Fruit fly (Drosophila melanogaster) whole organism, embryonic: ENCODE data around the gene CG10431.
A peak's percentile ranks its signal among the peaks of the same experiment; 100 is the strongest.

Experiments used
- Adf1 ChIP-seq: fragments of 200-800 bp; sonication (Bioruptor generic); IDR thresholded peaks from 2 replicates; pipeline ENCODE4 v1.3.6; 2022; ENCODE audit warnings: missing biosample characterization, missing genetic modification characterization
- Atf-2 ChIP-seq: fragments of 200-800 bp; sonication (Bioruptor generic); optimal IDR thresholded peaks from 2 replicates; lab custom pipeline; 2016; ENCODE audit warnings: missing biosample characterization, missing genetic modification characterization
- CG10209 ChIP-seq: fragments of 200-800 bp; sonication (Bioruptor generic); optimal IDR thresholded peaks from 3 replicates; lab custom pipeline; 2017; ENCODE audit warnings: missing biosample characterization, mild to moderate bottlenecking, missing genetic modification characterization, missing genetic modification reagents
- CG10979 ChIP-seq: fragments of 200-800 bp; sonication (Bioruptor generic); optimal IDR thresholded peaks from 2 replicates; lab custom pipeline; 2018; ENCODE audit warnings: missing biosample characterization, mild to moderate bottlenecking, missing genetic modification characterization, moderate library complexity
- CG11247 ChIP-seq: fragments of 200-800 bp; sonication (Bioruptor generic); IDR thresholded peaks from 2 replicates; pipeline ENCODE4 v1.3.6; 2022; ENCODE audit warnings: missing biosample characterization, missing genetic modification characterization
- CG11504 ChIP-seq: fragments of 200-800 bp; sonication (Bioruptor generic); optimal IDR thresholded peaks from 3 replicates; lab custom pipeline; 2019; ENCODE audit warnings: missing biosample characterization, mild to moderate bottlenecking, missing genetic modification characterization, moderate library complexity
- CG11696 ChIP-seq: fragments of 200-800 bp; sonication (Bioruptor generic); IDR thresholded peaks from 2 replicates; pipeline ENCODE4 v1.3.6; 2022; ENCODE audit warnings: missing biosample characterization, missing genetic modification characterization
- CG12155 ChIP-seq: fragments of 200-800 bp; sonication (Bioruptor generic); optimal IDR thresholded peaks from 3 replicates; lab custom pipeline; 2016; ENCODE audit warnings: missing biosample characterization, missing genetic modification characterization
- CG12219 ChIP-seq: fragments of 200-800 bp; sonication (Bioruptor generic); optimal IDR thresholded peaks from 3 replicates; lab custom pipeline; 2018; ENCODE audit warnings: missing biosample characterization, mild to moderate bottlenecking, missing genetic modification characterization
- CG13296 ChIP-seq: fragments of 200-800 bp; sonication (Bioruptor generic); optimal IDR thresholded peaks from 3 replicates; lab custom pipeline; 2018; ENCODE audit warnings: missing biosample characterization, mild to moderate bottlenecking, missing genetic modification characterization
- CG13424 ChIP-seq: fragments of 200-800 bp; sonication (Bioruptor generic); optimal IDR thresholded peaks from 2 replicates; lab custom pipeline; 2019; ENCODE audit warnings: missing biosample characterization, mild to moderate bottlenecking, missing genetic modification characterization, moderate library complexity
- CG14710 ChIP-seq: fragments of 200-800 bp; sonication (Bioruptor generic); optimal IDR thresholded peaks from 3 replicates; lab custom pipeline; 2019; ENCODE audit warnings: missing biosample characterization, mild to moderate bottlenecking, missing genetic modification characterization, moderate library complexity
- CG14860 ChIP-seq: fragments of 200-800 bp; sonication (Bioruptor generic); IDR thresholded peaks from 3 replicates; pipeline ENCODE4 v1.3.6; 2022; ENCODE audit warnings: missing biosample characterization, missing genetic modification characterization; ENCODE audit not compliant: partially characterized antibody
- CG15269 ChIP-seq: fragments of 200-800 bp; sonication (Bioruptor generic); optimal IDR thresholded peaks from 2 replicates; lab custom pipeline; 2018; ENCODE audit warnings: missing biosample characterization, mild to moderate bottlenecking, missing genetic modification characterization, moderate library complexity
- CG1602 ChIP-seq: fragments of 200-800 bp; sonication (Bioruptor generic); optimal IDR thresholded peaks from 3 replicates; lab custom pipeline; 2016; ENCODE audit warnings: missing biosample characterization, missing genetic modification characterization
- CG17361 ChIP-seq: fragments of 200-800 bp; sonication (Bioruptor generic); IDR thresholded peaks from 3 replicates; pipeline ENCODE4 v1.3.6; 2022; ENCODE audit warnings: missing biosample characterization, missing genetic modification characterization
- CG18262 ChIP-seq: fragments of 200-800 bp; optimal IDR thresholded peaks from 3 replicates; lab custom pipeline; 2019; ENCODE audit warnings: missing biosample characterization, mild to moderate bottlenecking, missing genetic modification characterization, moderate library complexity
- CG3163 ChIP-seq: fragments of 200-800 bp; sonication (Bioruptor generic); optimal IDR thresholded peaks from 3 replicates; lab custom pipeline; 2016; ENCODE audit warnings: missing biosample characterization, missing genetic modification characterization
- CG3281 ChIP-seq: fragments of 200-800 bp; sonication (Bioruptor generic); optimal IDR thresholded peaks from 3 replicates; lab custom pipeline; 2017; ENCODE audit warnings: missing biosample characterization, mild to moderate bottlenecking, missing genetic modification characterization
- CG4282 ChIP-seq: fragments of 200-800 bp; sonication (Bioruptor generic); optimal IDR thresholded peaks from 2 replicates; lab custom pipeline; 2016; ENCODE audit warnings: missing biosample characterization, missing genetic modification characterization
- CG7987 ChIP-seq: fragments of 200-800 bp; sonication (Bioruptor generic); optimal IDR thresholded peaks from 2 replicates; lab custom pipeline; 2018; ENCODE audit warnings: missing biosample characterization, mild to moderate bottlenecking, missing genetic modification characterization, moderate library complexity
- CoRest ChIP-seq: fragments of 200-800 bp; sonication (Bioruptor generic); optimal IDR thresholded peaks from 3 replicates; lab custom pipeline; 2018; ENCODE audit warnings: missing biosample characterization, mild to moderate bottlenecking, missing genetic modification characterization, moderate library complexity
- CrebB ChIP-seq: fragments of 200-800 bp; sonication (Bioruptor generic); optimal IDR thresholded peaks from 3 replicates; lab custom pipeline; 2018; ENCODE audit warnings: missing biosample characterization, mild to moderate bottlenecking, missing genetic modification characterization
- ERR ChIP-seq: fragments of 200-800 bp; sonication (Bioruptor generic); optimal IDR thresholded peaks from 2 replicates; lab custom pipeline; 2016; ENCODE audit warnings: missing biosample characterization, missing genetic modification characterization
- Ets65A ChIP-seq: fragments of 200-800 bp; sonication (Bioruptor generic); peaks from one replicate; lab custom pipeline; 2016; ENCODE audit warnings: missing biosample characterization, missing genetic modification characterization
- H15 ChIP-seq: fragments of 200-800 bp; sonication (Bioruptor generic); IDR thresholded peaks from 3 replicates; pipeline ENCODE4 v1.3.6; 2022; ENCODE audit warnings: missing biosample characterization, missing genetic modification characterization
- HmgZ ChIP-seq: fragments of 200-800 bp; sonication (Bioruptor generic); optimal IDR thresholded peaks from 2 replicates; lab custom pipeline; 2018; ENCODE audit warnings: missing biosample characterization, mild to moderate bottlenecking, missing genetic modification characterization
- Mrtf ChIP-seq: fragments of 200-800 bp; sonication (Bioruptor generic); IDR thresholded peaks from 3 replicates; pipeline ENCODE4 v1.3.6; 2022; ENCODE audit warnings: missing biosample characterization, missing genetic modification characterization
- Nf-YB ChIP-seq: fragments of 200-800 bp; sonication (Bioruptor generic); optimal IDR thresholded peaks from 3 replicates; lab custom pipeline; 2019; ENCODE audit warnings: missing biosample characterization, mild to moderate bottlenecking, missing genetic modification characterization, moderate library complexity
- PHDP ChIP-seq: fragments of 200-800 bp; sonication (Bioruptor generic); optimal IDR thresholded peaks from 3 replicates; lab custom pipeline; 2018; ENCODE audit warnings: missing biosample characterization, mild to moderate bottlenecking, missing genetic modification characterization, moderate library complexity
- Pdp1 ChIP-seq, 2 experiments: fragments of 200-800 bp; sonication (Bioruptor generic); optimal IDR thresholded peaks; 3 replicates each; lab custom pipeline; 2016; ENCODE audit warnings: missing biosample characterization in 2 of 2, missing genetic modification characterization in 2 of 2, mild to moderate bottlenecking in 1 of 2, moderate library complexity in 1 of 2
- Rfx ChIP-seq: fragments of 200-800 bp; sonication (Bioruptor generic); IDR thresholded peaks from 2 replicates; pipeline ENCODE4 v1.3.6; 2022; ENCODE audit warnings: missing biosample characterization, missing genetic modification characterization
- Sox100B ChIP-seq: fragments of 200-800 bp; sonication (Bioruptor generic); optimal IDR thresholded peaks from 3 replicates; lab custom pipeline; 2018; ENCODE audit warnings: missing biosample characterization, mild to moderate bottlenecking, missing genetic modification characterization
- YL-1 ChIP-seq: fragments of 200-800 bp; sonication (Bioruptor generic); optimal IDR thresholded peaks from 3 replicates; lab custom pipeline; 2017; ENCODE audit warnings: missing biosample characterization, mild to moderate bottlenecking, missing genetic modification characterization
- abd-A ChIP-seq: fragments of 200-800 bp; sonication (Bioruptor generic); optimal IDR thresholded peaks from 3 replicates; lab custom pipeline; 2019; ENCODE audit warnings: missing biosample characterization, mild to moderate bottlenecking, missing genetic modification characterization, moderate library complexity
- aop ChIP-seq: fragments of 200-800 bp; sonication (Bioruptor generic); IDR thresholded peaks from 2 replicates; pipeline ENCODE4 v1.3.6; 2022; ENCODE audit warnings: missing biosample characterization, missing genetic modification characterization
- bbx ChIP-seq: fragments of 200-800 bp; sonication (Bioruptor generic); IDR thresholded peaks from 2 replicates; pipeline ENCODE4 v1.3.6; 2022; ENCODE audit warnings: missing biosample characterization, missing genetic modification characterization; ENCODE audit not compliant: partially characterized antibody
- br ChIP-seq: fragments of >200 bp; optimal IDR thresholded peaks from 2 replicates; lab custom pipeline; 2017
- bsh ChIP-seq, 2 experiments: fragments of 200-800 bp; sonication (Bioruptor generic); optimal IDR thresholded peaks; 2 replicates each; lab custom pipeline; 2017 to 2018; ENCODE audit warnings: mild to moderate bottlenecking in 2 of 2, missing biosample characterization in 2 of 2, missing genetic modification characterization in 2 of 2, moderate library complexity in 1 of 2
- dan ChIP-seq: fragments of 200-800 bp; sonication (Bioruptor generic); IDR thresholded peaks from 2 replicates; pipeline ENCODE4 v1.3.6; 2022; ENCODE audit warnings: missing biosample characterization, missing genetic modification characterization
- dmrt99B ChIP-seq: fragments of 200-800 bp; sonication (Bioruptor generic); optimal IDR thresholded peaks from 2 replicates; lab custom pipeline; 2018; ENCODE audit warnings: missing biosample characterization, mild to moderate bottlenecking, missing genetic modification characterization, moderate library complexity
- her ChIP-seq: fragments of 200-800 bp; sonication (Bioruptor generic); optimal IDR thresholded peaks from 2 replicates; lab custom pipeline; 2016; ENCODE audit warnings: missing biosample characterization, missing genetic modification characterization
- nmo ChIP-seq: fragments of 200-800 bp; sonication (Bioruptor generic); optimal IDR thresholded peaks from 2 replicates; lab custom pipeline; 2018; ENCODE audit warnings: missing biosample characterization, mild to moderate bottlenecking, missing genetic modification characterization, moderate library complexity
- odd ChIP-seq: fragments of 200-800 bp; sonication (Bioruptor generic); optimal IDR thresholded peaks from 2 replicates; lab custom pipeline; 2017; ENCODE audit warnings: missing biosample characterization, mild to moderate bottlenecking, missing genetic modification characterization
- ranshi ChIP-seq: fragments of 200-800 bp; sonication (Bioruptor generic); IDR thresholded peaks from 2 replicates; pipeline ENCODE4 v1.3.6; 2022; ENCODE audit warnings: missing biosample characterization, missing genetic modification characterization
- row ChIP-seq: fragments of 200-800 bp; sonication (Bioruptor generic); IDR thresholded peaks from 3 replicates; pipeline ENCODE4 v1.3.6; 2022; ENCODE audit warnings: missing biosample characterization, missing genetic modification characterization
- slbo ChIP-seq: fragments of 200-800 bp; sonication (Bioruptor generic); IDR thresholded peaks from 2 replicates; pipeline ENCODE4 v1.3.6; 2022; ENCODE audit warnings: missing biosample characterization, missing genetic modification characterization
- sob ChIP-seq: fragments of 200-800 bp; sonication (Bioruptor generic); IDR thresholded peaks from 2 replicates; pipeline ENCODE4 v1.3.6; 2022; ENCODE audit warnings: missing biosample characterization, missing genetic modification characterization
- zf30C ChIP-seq: fragments of 200-800 bp; sonication (Bioruptor generic); optimal IDR thresholded peaks from 3 replicates; lab custom pipeline; 2018; ENCODE audit warnings: missing biosample characterization, mild to moderate bottlenecking, missing genetic modification characterization

The CG10431 gene

DNA sequence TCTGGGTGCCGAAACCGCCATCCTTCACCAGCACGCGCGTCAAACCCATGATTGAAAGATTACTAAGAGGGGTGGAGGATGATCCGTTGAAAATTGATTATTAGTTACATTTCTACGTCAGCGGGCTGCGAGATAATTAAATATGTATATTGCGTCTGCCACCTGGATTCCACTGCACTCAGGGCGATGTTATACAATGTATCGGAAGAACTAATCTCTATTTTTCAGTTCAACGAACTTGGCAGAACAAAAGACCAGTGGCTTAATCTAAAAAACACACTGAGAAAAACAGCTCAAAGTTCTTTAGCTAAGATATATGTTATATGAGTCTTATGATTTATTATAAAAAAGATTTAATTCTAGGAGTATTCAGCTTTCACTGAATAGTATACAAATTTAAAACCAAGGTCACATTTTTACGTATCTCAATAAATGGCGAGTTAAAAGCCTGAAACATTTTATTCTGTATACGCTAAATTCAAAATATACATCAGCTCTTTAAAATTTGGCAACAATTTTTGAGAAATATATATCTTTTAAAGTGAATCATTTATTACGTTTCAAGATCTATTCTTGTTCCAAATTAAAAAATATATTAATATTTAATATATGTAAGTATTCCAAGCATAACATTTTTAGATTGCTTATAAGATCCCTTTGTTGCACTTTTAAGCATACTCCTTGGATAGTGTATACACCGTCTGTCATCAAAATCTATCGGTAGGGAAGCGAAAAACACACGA lies 20.8 kb upstream of the CG10431 start:
- no peak for TF ChIP-seq aop (GFP tag; lab: Robert Waterston, UW)
- peak; percentile 66 for TF ChIP-seq row (GFP tag; lab: Robert Waterston, UW)
- TF ChIP-seq CG14710: no peak
- TF ChIP-seq H15: no peak
- TF ChIP-seq Ets65A: no peak
- no peak; the same call in 1 of the 2 replicates for TF ChIP-seq sob (GFP tag; lab: Robert Waterston, UW)
- no peak for TF ChIP-seq Mrtf (GFP tag; lab: Robert Waterston, UW)
- no peak for TF ChIP-seq Atf-2 (GFP tag; lab: Kevin White, UChicago)
- peak; percentile 27 for TF ChIP-seq CG10979 (tag; lab: Kevin White, UChicago)
- no peak for TF ChIP-seq ERR (GFP tag; lab: Kevin White, UChicago)
- TF ChIP-seq CrebB (tag; lab: Kevin White, UChicago): no peak
- TF ChIP-seq CG12219: no peak
- 0 out of 2 replicates have a peak, but pooled peaks have one; percentile 25 for TF ChIP-seq ranshi (GFP tag; lab: Robert Waterston, UW)
- TF ChIP-seq bsh (GFP tag; optimal IDR thresholded peaks at IDR 0.05; lab: Kevin White, UChicago): peak in 1 of 2 experiments; percentile 6
- no peak for TF ChIP-seq CG14860 (GFP tag; lab: Robert Waterston, UW)
- peak; percentile 37 for TF ChIP-seq Sox100B (GFP tag; lab: Kevin White, UChicago)
- TF ChIP-seq CG1602 (GFP tag; lab: Kevin White, UChicago): peak; percentile 10
- peak; percentile 61 for TF ChIP-seq slbo (GFP tag; lab: Robert Waterston, UW)
- peak; percentile 25 for TF ChIP-seq odd (GFP tag; lab: Kevin White, UChicago)
- TF ChIP-seq abd-A (tag; lab: Kevin White, UChicago): no peak
- TF ChIP-seq nmo (GFP tag; lab: Kevin White, UChicago): peak; percentile 24
- no peak for TF ChIP-seq CG11247 (GFP tag; lab: Robert Waterston, UW)
- TF ChIP-seq Adf1 (GFP tag; lab: Robert Waterston, UW): no peak
- no peak for TF ChIP-seq dan (GFP tag; lab: Robert Waterston, UW)
- TF ChIP-seq CG3281: peak; percentile 56
- TF ChIP-seq CG3163 (GFP tag; lab: Kevin White, UChicago): no peak
- peak; percentile 28 for TF ChIP-seq Nf-YB
- TF ChIP-seq CG12155 (GFP tag; lab: Kevin White, UChicago): peak; percentile 14
- TF ChIP-seq YL-1: no peak
- TF ChIP-seq Pdp1 (GFP tag; optimal IDR thresholded peaks at IDR 0.05; lab: Kevin White, UChicago): peak in 1 of 2 experiments; percentile 89
- peak; percentile 47 for TF ChIP-seq CG15269
- no peak for TF ChIP-seq bbx (GFP tag; lab: Robert Waterston, UW)
- no peak for TF ChIP-seq CG13296 (GFP tag; lab: Kevin White, UChicago)
- peak; percentile 17 for TF ChIP-seq CG13424 (tag; lab: Kevin White, UChicago)
- peak; percentile 43 for TF ChIP-seq CoRest (tag; lab: Kevin White, UChicago)
- TF ChIP-seq CG17361 (GFP tag; lab: Robert Waterston, UW): peak; percentile 72; the same call in 2 of the 3 replicates
- TF ChIP-seq PHDP (tag; lab: Kevin White, UChicago): peak; percentile 42
- no peak for TF ChIP-seq CG4282 (GFP tag; lab: Kevin White, UChicago)
- TF ChIP-seq CG7987 (GFP tag; lab: Kevin White, UChicago): no peak
- TF ChIP-seq CG11504: peak; percentile 60
- TF ChIP-seq br (lab: Kevin White, UChicago): no peak
- peak; percentile 38 for TF ChIP-seq CG10209 (GFP tag; lab: Kevin White, UChicago)
- TF ChIP-seq her (GFP tag; lab: Kevin White, UChicago): no peak
- TF ChIP-seq Rfx (GFP tag; lab: Robert Waterston, UW): peak; percentile 61; the same call in 1 of the 2 replicates
- 0 out of 2 replicates have a peak, but pooled peaks have one; percentile 8 for TF ChIP-seq CG11696
- peak; percentile 40 for TF ChIP-seq dmrt99B (tag; lab: Kevin White, UChicago)
- TF ChIP-seq HmgZ (tag; lab: Kevin White, UChicago): peak; percentile 10
- TF ChIP-seq CG18262 (tag; lab: Kevin White, UChicago): peak; percentile 54
- TF ChIP-seq zf30C (GFP tag; lab: Kevin White, UChicago): peak; percentile 13
